Fruit fly (Drosophila melanogaster): ENCODE measurements around the gene Cmpk.

Cmpk gene

DNA sequence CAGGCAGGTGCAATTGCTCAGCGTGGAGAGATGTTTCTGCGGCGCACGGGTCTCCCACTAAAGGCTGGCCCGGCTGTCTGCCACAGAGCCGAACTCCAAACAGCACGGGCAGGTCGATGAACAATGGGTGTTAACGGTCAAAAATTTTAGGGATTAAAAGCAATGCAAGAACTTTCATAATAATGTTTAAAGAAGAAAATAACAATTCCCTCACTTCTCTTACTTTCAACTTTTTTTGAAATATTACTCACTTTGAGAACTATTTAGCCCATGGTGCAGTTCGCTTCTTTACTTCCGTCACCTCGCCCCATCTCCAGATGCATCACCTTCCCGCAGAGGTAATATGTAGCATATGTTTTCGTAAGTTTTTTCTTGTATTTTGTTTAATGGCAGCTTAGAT is 17.2 kb upstream of the Cmpk start (continued):
- TF ChIP-seq bbx (GFP tag; IDR thresholded peaks at IDR 0.05; ENCODE audit: partially characterized antibody) (no peak), BEAF-32 (GFP tag; optimal IDR thresholded peaks at IDR 0.05) (no peak), CG30431 (GFP tag; optimal IDR thresholded peaks at IDR 0.05) (no peak), ac (GFP tag; optimal IDR thresholded peaks at IDR 0.05) (no peak), tap (tag; optimal IDR thresholded peaks at IDR 0.05) (no peak), mld (GFP tag; IDR thresholded peaks at IDR 0.05; ENCODE audit: partially characterized antibody) (no peak), Optix (GFP tag; IDR thresholded peaks at IDR 0.05) (0 out of 3 replicates have a peak, but pooled peaks have one; percentile 36), her (GFP tag; optimal IDR thresholded peaks at IDR 0.05) (no peak), CG4282 (GFP tag; optimal IDR thresholded peaks at IDR 0.05) (no peak), gsb (GFP tag; IDR thresholded peaks at IDR 0.05) (no peak), ind (GFP tag; optimal IDR thresholded peaks at IDR 0.05) (no peak), CG13424 (tag; optimal IDR thresholded peaks at IDR 0.05) (peak; percentile 1), Abd-B (GFP tag; optimal IDR thresholded peaks at IDR 0.05) (no peak), pum (GFP tag; optimal IDR thresholded peaks at IDR 0.05) (no peak), CG9876 (GFP tag; optimal IDR thresholded peaks at IDR 0.05) (no peak), crol (GFP tag; IDR thresholded peaks at IDR 0.05) (no peak), slbo (GFP tag; IDR thresholded peaks at IDR 0.05) (no peak), dmrt99B (tag; optimal IDR thresholded peaks at IDR 0.05) (peak; percentile 40), Rfx (GFP tag; IDR thresholded peaks at IDR 0.05) (no peak), CG6791 (GFP tag; IDR thresholded peaks at IDR 0.05; ENCODE audit: partially characterized antibody) (no peak), bowl (GFP tag; IDR thresholded peaks at IDR 0.05) (no peak), mirr (GFP tag; optimal IDR thresholded peaks at IDR 0.05) (no peak), Hey (tag; optimal IDR thresholded peaks at IDR 0.05) (no peak), HHEX (GFP tag; optimal IDR thresholded peaks at IDR 0.05) (no peak), ato (GFP tag; IDR thresholded peaks at IDR 0.05; ENCODE audit: partially characterized antibody) (no peak), CG3838 (GFP tag; optimal IDR thresholded peaks at IDR 0.05) (no peak), CG10274 (GFP tag; optimal IDR thresholded peaks at IDR 0.05) (no peak), HLH54F (GFP tag; optimal IDR thresholded peaks at IDR 0.05) (no peak), Neu2 (GFP tag; optimal IDR thresholded peaks at IDR 0.05; ENCODE audit: borderline replicate concordance) (no peak), CG14050 (GFP tag; IDR thresholded peaks at IDR 0.05) (0 out of 3 replicates have a peak, but pooled peaks have one; percentile 15), chn (GFP tag; optimal IDR thresholded peaks at IDR 0.05) (no peak), CG12219 (GFP tag; optimal IDR thresholded peaks at IDR 0.05) (no peak), run (tag; optimal IDR thresholded peaks at IDR 0.05) (no peak), insv (GFP tag; optimal IDR thresholded peaks at IDR 0.05) (no peak), en (GFP tag; optimal IDR thresholded peaks at IDR 0.05) (no peak), nom (GFP tag; optimal IDR thresholded peaks at IDR 0.05) (peak; percentile 32), Blimp-1 (GFP tag; optimal IDR thresholded peaks at IDR 0.05) (peak; percentile 41), Camta (GFP tag; optimal IDR thresholded peaks at IDR 0.05) (no peak), CoRest (tag; optimal IDR thresholded peaks at IDR 0.05) (no peak), TFAM (GFP tag; optimal IDR thresholded peaks at IDR 0.05) (no peak), Stat92E (GFP tag; optimal IDR thresholded peaks at IDR 0.05) (no peak), C15 (GFP tag; IDR thresholded peaks at IDR 0.05) (no peak), Six4 (GFP tag; optimal IDR thresholded peaks at IDR 0.05) (no peak), Bteb2 (GFP tag; optimal IDR thresholded peaks at IDR 0.05) (no peak), Ada2b (GFP tag; IDR thresholded peaks at IDR 0.05) (peak; percentile 26; the same call in 1 of the 2 replicates), CG8089 (GFP tag; optimal IDR thresholded peaks at IDR 0.05) (no peak), CG14667 (GFP tag; IDR thresholded peaks at IDR 0.05) (peak; percentile 34), zfh2 (GFP tag; optimal IDR thresholded peaks at IDR 0.05) (no peak), gro (GFP tag; optimal IDR thresholded peaks at IDR 0.05) (no peak), sens-2 (GFP tag; IDR thresholded peaks at IDR 0.05) (0 out of 2 replicates have a peak, but pooled peaks have one; percentile 15), CG11695 (GFP tag; IDR thresholded peaks at IDR 0.05) (no peak)

Data from whole organism, embryonic.